Fruit fly (Drosophila melanogaster) whole organism, embryonic: ENCODE results near the gene CG12147.
A peak's percentile ranks its signal among the peaks of the same experiment; 100 is the strongest.

ENCODE experiments used
- Antp ChIP-seq: fragments of 200-800 bp; sonication (Bioruptor generic); optimal IDR thresholded peaks from 3 replicates; lab custom pipeline; 2016; ENCODE audit warnings: missing biosample characterization, missing genetic modification characterization
- Asciz ChIP-seq: fragments of 200-800 bp; sonication (Bioruptor generic); optimal IDR thresholded peaks from 2 replicates; lab custom pipeline; 2017; ENCODE audit warnings: missing biosample characterization, mild to moderate bottlenecking, missing genetic modification characterization, missing genetic modification reagents
- Awh ChIP-seq: fragments of 200-800 bp; sonication (Bioruptor generic); IDR thresholded peaks from 2 replicates; pipeline ENCODE4, ENCODE4 v1.3.6; 2022; ENCODE audit warnings: missing biosample characterization, missing genetic modification characterization
- C15 ChIP-seq: fragments of 200-800 bp; sonication (Bioruptor generic); IDR thresholded peaks from 3 replicates; pipeline ENCODE4 v1.3.6; 2022; ENCODE audit warnings: missing biosample characterization, missing genetic modification characterization
- CG10431 ChIP-seq: fragments of 200-800 bp; sonication (Bioruptor generic); optimal IDR thresholded peaks from 3 replicates; lab custom pipeline; 2018; ENCODE audit warnings: missing biosample characterization, mild to moderate bottlenecking, missing genetic modification characterization
- CG10979 ChIP-seq: fragments of 200-800 bp; sonication (Bioruptor generic); optimal IDR thresholded peaks from 2 replicates; lab custom pipeline; 2018; ENCODE audit warnings: missing biosample characterization, mild to moderate bottlenecking, missing genetic modification characterization, moderate library complexity
- CG11093 ChIP-seq: fragments of 200-800 bp; sonication (Bioruptor generic); IDR thresholded peaks from 3 replicates; pipeline ENCODE4 v1.3.6; 2022; ENCODE audit warnings: missing biosample characterization, missing genetic modification characterization
- CG11398 ChIP-seq: fragments of 200-800 bp; sonication (Bioruptor generic); optimal IDR thresholded peaks from 2 replicates; lab custom pipeline; 2016; ENCODE audit warnings: missing biosample characterization, missing genetic modification characterization
- CG14441 ChIP-seq: fragments of 200-800 bp; sonication (Bioruptor generic); IDR thresholded peaks from 2 replicates; pipeline ENCODE4 v1.3.6; 2022; ENCODE audit warnings: missing biosample characterization, missing genetic modification characterization
- CG14710 ChIP-seq: fragments of 200-800 bp; sonication (Bioruptor generic); optimal IDR thresholded peaks from 3 replicates; lab custom pipeline; 2019; ENCODE audit warnings: missing biosample characterization, mild to moderate bottlenecking, missing genetic modification characterization, moderate library complexity
- CG17568 ChIP-seq: fragments of 200-800 bp; sonication (Bioruptor generic); optimal IDR thresholded peaks from 2 replicates; lab custom pipeline; 2018; ENCODE audit warnings: missing biosample characterization, mild to moderate bottlenecking, missing genetic modification characterization, moderate library complexity
- CG18764 ChIP-seq: fragments of 200-800 bp; sonication (Bioruptor generic); optimal IDR thresholded peaks from 3 replicates; lab custom pipeline; 2016; ENCODE audit warnings: missing biosample characterization, missing genetic modification characterization
- CG3065 ChIP-seq: fragments of 200-800 bp; sonication (Bioruptor generic); optimal IDR thresholded peaks from 2 replicates; lab custom pipeline; 2016; ENCODE audit warnings: missing biosample characterization, missing genetic modification characterization
- CG3726 ChIP-seq: fragments of 200-800 bp; sonication (Bioruptor generic); IDR thresholded peaks from 3 replicates; pipeline ENCODE4, ENCODE4 v1.3.6; 2022; ENCODE audit warnings: missing biosample characterization, missing genetic modification characterization
- CG43689 ChIP-seq: fragments of 200-800 bp; sonication (Bioruptor generic); IDR thresholded peaks from 2 replicates; pipeline ENCODE4 v1.3.6; 2022; ENCODE audit warnings: missing biosample characterization, missing genetic modification characterization
- CG4707 ChIP-seq: fragments of 200-800 bp; sonication (Bioruptor generic); optimal IDR thresholded peaks from 2 replicates; lab custom pipeline; 2018; ENCODE audit warnings: missing biosample characterization, mild to moderate bottlenecking, missing genetic modification characterization, moderate library complexity
- CG8924 ChIP-seq: fragments of 200-800 bp; optimal IDR thresholded peaks from 3 replicates; lab custom pipeline; 2019; ENCODE audit warnings: missing biosample characterization, mild to moderate bottlenecking, missing genetic modification characterization, moderate library complexity
- CG9817 ChIP-seq: fragments of 200-800 bp; sonication (Bioruptor generic); optimal IDR thresholded peaks from 2 replicates; lab custom pipeline; 2018; ENCODE audit warnings: missing biosample characterization, mild to moderate bottlenecking, missing genetic modification characterization, moderate library complexity
- Deaf1 ChIP-seq: fragments of 200-800 bp; optimal IDR thresholded peaks from 3 replicates; lab custom pipeline; 2019; ENCODE audit warnings: missing biosample characterization, mild to moderate bottlenecking, missing genetic modification characterization, moderate library complexity
- HLH54F ChIP-seq: fragments of 200-800 bp; sonication (Bioruptor generic); optimal IDR thresholded peaks from 3 replicates; lab custom pipeline; 2016; ENCODE audit warnings: missing biosample characterization, missing genetic modification characterization
- Hr3 ChIP-seq: fragments of 200-800 bp; sonication (Bioruptor generic); optimal IDR thresholded peaks from 3 replicates; lab custom pipeline; 2016; ENCODE audit warnings: missing biosample characterization, missing genetic modification characterization
- Hr39 ChIP-seq: fragments of >200 bp; optimal IDR thresholded peaks from 2 replicates; lab custom pipeline; 2017
- MTF-1 ChIP-seq: fragments of 200-800 bp; sonication (Bioruptor generic); optimal IDR thresholded peaks from 2 replicates; lab custom pipeline; 2018; ENCODE audit warnings: missing biosample characterization, mild to moderate bottlenecking, missing genetic modification characterization, borderline replicate concordance
- Meics ChIP-seq: fragments of 200-800 bp; sonication (Bioruptor generic); optimal IDR thresholded peaks from 2 replicates; lab custom pipeline; 2017; ENCODE audit warnings: missing biosample characterization, mild to moderate bottlenecking, missing genetic modification characterization
- Myb ChIP-seq: fragments of 200-800 bp; sonication (Bioruptor generic); optimal IDR thresholded peaks from 2 replicates; lab custom pipeline; 2016; ENCODE audit warnings: missing biosample characterization, missing genetic modification characterization
- Oli ChIP-seq: fragments of 200-800 bp; sonication (Bioruptor generic); optimal IDR thresholded peaks from 2 replicates; lab custom pipeline; 2018; ENCODE audit warnings: missing biosample characterization, mild to moderate bottlenecking, missing genetic modification characterization, moderate library complexity
- Sox100B ChIP-seq: fragments of 200-800 bp; sonication (Bioruptor generic); optimal IDR thresholded peaks from 3 replicates; lab custom pipeline; 2018; ENCODE audit warnings: missing biosample characterization, mild to moderate bottlenecking, missing genetic modification characterization
- Spps ChIP-seq: fragments of 200-800 bp; sonication (Bioruptor generic); optimal IDR thresholded peaks from 2 replicates; lab custom pipeline; 2018; ENCODE audit warnings: missing biosample characterization, mild to moderate bottlenecking, missing genetic modification characterization
- YL-1 ChIP-seq: fragments of 200-800 bp; sonication (Bioruptor generic); optimal IDR thresholded peaks from 3 replicates; lab custom pipeline; 2017; ENCODE audit warnings: missing biosample characterization, mild to moderate bottlenecking, missing genetic modification characterization
- amos ChIP-seq: fragments of 200-800 bp; sonication (Bioruptor generic); IDR thresholded peaks from 2 replicates; pipeline ENCODE4 v1.3.6; 2022; ENCODE audit warnings: missing biosample characterization, missing genetic modification characterization; ENCODE audit not compliant: partially characterized antibody
- ci ChIP-seq: fragments of 200-800 bp; sonication (Bioruptor generic); IDR thresholded peaks from 3 replicates; pipeline ENCODE4 v1.3.6; 2022; ENCODE audit warnings: missing biosample characterization, missing genetic modification characterization
- dpn ChIP-seq, 2 experiments: fragments of 200-800 bp; sonication (Bioruptor generic); optimal IDR thresholded peaks; 3 replicates each; lab custom pipeline; 2016; ENCODE audit warnings: missing biosample characterization in 2 of 2, missing genetic modification characterization in 2 of 2
- esg ChIP-seq: fragments of 200-800 bp; sonication (Bioruptor generic); conservative IDR thresholded peaks from 2 replicates; pipeline ENCODE4 v1.3.6; 2022; ENCODE audit warnings: missing biosample characterization, missing genetic modification characterization
- fru ChIP-seq: fragments of >200 bp; optimal IDR thresholded peaks from 2 replicates; lab custom pipeline; 2017
- gce ChIP-seq: fragments of 200-800 bp; sonication (Bioruptor generic); IDR thresholded peaks from 3 replicates; pipeline ENCODE4 v1.3.6; 2022; ENCODE audit warnings: missing biosample characterization, missing genetic modification characterization
- gsb ChIP-seq: fragments of 200-800 bp; sonication (Bioruptor generic); IDR thresholded peaks from 2 replicates; pipeline ENCODE4 v1.3.6; 2022; ENCODE audit warnings: missing biosample characterization, missing genetic modification characterization
- ind ChIP-seq: fragments of 200-800 bp; sonication (Bioruptor generic); optimal IDR thresholded peaks from 3 replicates; lab custom pipeline; 2016; ENCODE audit warnings: missing biosample characterization, missing genetic modification characterization
- inv ChIP-seq: fragments of 200-800 bp; sonication (Bioruptor generic); IDR thresholded peaks from 2 replicates; pipeline ENCODE4 v1.3.6; 2022; ENCODE audit warnings: missing biosample characterization, missing genetic modification characterization; ENCODE audit not compliant: partially characterized antibody
- jigr1 ChIP-seq: fragments of 200-800 bp; sonication (Bioruptor generic); IDR thresholded peaks from 3 replicates; pipeline ENCODE4 v1.3.6; 2022; ENCODE audit warnings: missing biosample characterization, missing genetic modification characterization
- jumu ChIP-seq: fragments of 200-800 bp; sonication (Bioruptor generic); optimal IDR thresholded peaks from 3 replicates; lab custom pipeline; 2016; ENCODE audit warnings: missing biosample characterization, missing genetic modification characterization
- kni ChIP-seq: fragments of 200-800 bp; sonication (Bioruptor generic); optimal IDR thresholded peaks from 3 replicates; lab custom pipeline; 2017; ENCODE audit warnings: mild to moderate bottlenecking, missing biosample characterization, missing genetic modification reagents, missing genetic modification characterization
- lmd ChIP-seq: fragments of 200-800 bp; sonication (Bioruptor generic); IDR thresholded peaks from 2 replicates; pipeline ENCODE4 v1.3.6; 2022; ENCODE audit warnings: missing biosample characterization, missing genetic modification characterization
- onecut ChIP-seq: fragments of 200-800 bp; sonication (Bioruptor generic); IDR thresholded peaks from 2 replicates; pipeline ENCODE4 v1.3.6; 2022; ENCODE audit warnings: missing biosample characterization, missing genetic modification characterization
- phol ChIP-seq: fragments of 200-800 bp; sonication (Bioruptor generic); optimal IDR thresholded peaks from 3 replicates; lab custom pipeline; 2018; ENCODE audit warnings: missing biosample characterization, mild to moderate bottlenecking, missing genetic modification characterization, moderate library complexity
- pita ChIP-seq: fragments of 200-800 bp; sonication (Bioruptor generic); optimal IDR thresholded peaks from 2 replicates; lab custom pipeline; 2017; ENCODE audit warnings: missing biosample characterization, mild to moderate bottlenecking, missing genetic modification characterization
- schlank ChIP-seq: fragments of 200-800 bp; sonication (Bioruptor generic); optimal IDR thresholded peaks from 2 replicates; lab custom pipeline; 2018; ENCODE audit warnings: missing biosample characterization, mild to moderate bottlenecking, missing genetic modification characterization
- shn ChIP-seq: fragments of 200-800 bp; sonication (Bioruptor generic); optimal IDR thresholded peaks from 3 replicates; lab custom pipeline; 2016; ENCODE audit warnings: missing biosample characterization, missing genetic modification characterization
- sisA ChIP-seq: fragments of 200-800 bp; sonication (Bioruptor generic); IDR thresholded peaks from 2 replicates; pipeline ENCODE4 v1.3.6; 2022; ENCODE audit warnings: missing biosample characterization, missing genetic modification characterization
- sna ChIP-seq: fragments of 200-800 bp; sonication (Bioruptor generic); IDR thresholded peaks from 2 replicates; pipeline ENCODE4 v1.3.6; 2022; ENCODE audit warnings: missing biosample characterization, missing genetic modification characterization; ENCODE audit not compliant: partially characterized antibody
- tin ChIP-seq: fragments of 200-800 bp; sonication (Bioruptor generic); optimal IDR thresholded peaks from 3 replicates; lab custom pipeline; 2016; ENCODE audit warnings: missing biosample characterization, missing genetic modification characterization
- trh ChIP-seq: fragments of 200-800 bp; sonication (Bioruptor generic); optimal IDR thresholded peaks from 2 replicates; lab custom pipeline; 2016; ENCODE audit warnings: missing biosample characterization, missing genetic modification characterization

The CG12147 gene

dm6 chr3R:5463199-5463949 is 36.3 kb upstream of the CG12147 start (continued):
- TF ChIP-seq CG8924 (no peak), CG11398 (GFP tag; lab: Kevin White, UChicago) (no peak), dpn (GFP tag; optimal IDR thresholded peaks at IDR 0.05; lab: Kevin White, UChicago) (no peak), Deaf1 (no peak), gsb (GFP tag; lab: Robert Waterston, UW) (no peak), onecut (no peak), sna (0 out of 2 replicates have a peak, but pooled peaks have one; percentile 11), trh (GFP tag; lab: Kevin White, UChicago) (no peak), kni (no peak), inv (no peak), CG10979 (tag; lab: Kevin White, UChicago) (no peak), CG3065 (GFP tag; lab: Kevin White, UChicago) (no peak), phol (tag; lab: Kevin White, UChicago) (peak; percentile 68), MTF-1 (no peak), CG43689 (GFP tag; lab: Robert Waterston, UW) (no peak), CG14441 (GFP tag; lab: Robert Waterston, UW) (no peak), CG9817 (tag; lab: Kevin White, UChicago) (no peak), lmd (GFP tag; lab: Robert Waterston, UW) (no peak), CG10431 (peak; percentile 5), CG4707 (GFP tag; lab: Kevin White, UChicago) (no peak), CG3726 (GFP tag; lab: Robert Waterston, UW) (no peak), CG17568 (GFP tag; lab: Kevin White, UChicago) (no peak), sisA (GFP tag; lab: Robert Waterston, UW) (no peak), Hr39 (lab: Kevin White, UChicago) (no peak), schlank (tag; lab: Kevin White, UChicago) (no peak), Myb (peak; percentile 13), Meics (GFP tag; lab: Kevin White, UChicago) (no peak), Hr3 (GFP tag; lab: Kevin White, UChicago) (no peak), amos (GFP tag; lab: Robert Waterston, UW) (no peak), jumu (no peak), Spps (tag; lab: Kevin White, UChicago) (no peak), fru (lab: Kevin White, UChicago) (no peak), tin (GFP tag; lab: Kevin White, UChicago) (no peak), CG11093 (GFP tag; lab: Robert Waterston, UW) (no peak), Sox100B (GFP tag; lab: Kevin White, UChicago) (no peak), C15 (GFP tag; lab: Robert Waterston, UW) (no peak), Oli (tag; lab: Kevin White, UChicago) (no peak), shn (GFP tag; lab: Kevin White, UChicago) (no peak), CG18764 (GFP tag; lab: Kevin White, UChicago) (no peak), esg (GFP tag; lab: Robert Waterston, UW) (no peak), Awh (GFP tag; lab: Robert Waterston, UW) (no peak), Antp (GFP tag; lab: Kevin White, UChicago) (no peak), jigr1 (GFP tag; lab: Robert Waterston, UW) (no peak), ci (GFP tag; lab: Robert Waterston, UW) (no peak), ind (GFP tag; lab: Kevin White, UChicago) (no peak), gce (GFP tag; lab: Robert Waterston, UW) (no peak), Asciz (GFP tag; lab: Kevin White, UChicago) (no peak), YL-1 (GFP tag; lab: Kevin White, UChicago) (peak; percentile 43), pita (GFP tag; lab: Kevin White, UChicago) (no peak), CG14710 (tag; lab: Kevin White, UChicago) (peak; percentile 85), HLH54F (GFP tag; lab: Kevin White, UChicago) (no peak)
